Worm (Caenorhabditis elegans): ENCODE measurements around the gene F44E2.8.

The F44E2.8 gene

DNA sequence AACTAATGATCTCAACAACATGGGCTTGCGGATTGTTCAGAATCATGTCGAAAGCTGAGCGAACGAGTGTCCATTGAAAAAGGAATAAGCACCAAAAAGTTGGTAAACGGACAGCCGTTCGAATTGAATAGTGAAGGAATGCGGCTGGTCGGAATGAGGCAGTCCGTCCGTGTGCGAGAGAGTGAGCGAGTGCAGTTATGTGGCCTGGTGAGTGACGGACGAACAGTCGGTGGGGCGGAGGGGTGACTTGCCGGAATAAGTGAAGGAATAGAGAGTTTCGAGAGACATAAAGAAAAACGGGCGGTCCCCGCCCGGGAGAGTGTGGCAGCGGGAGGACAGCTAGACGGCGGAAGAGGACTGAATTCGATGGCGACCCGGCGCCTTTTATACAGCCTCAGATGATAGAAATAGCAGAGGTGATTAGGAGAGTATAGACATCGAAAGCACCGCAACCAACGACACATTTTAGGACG is 15.7 kb upstream of the F44E2.8 start (continued):
- peak; percentile 48 for TF ChIP-seq mes-2 (tag; optimal IDR thresholded peaks at IDR 0.05; ENCODE audit: poor library complexity, severe bottlenecking)
- peak; percentile 82 for TF ChIP-seq tra-1 (GFP tag; IDR thresholded peaks at IDR 0.05)
- peak; percentile 74 for TF ChIP-seq lin-38 (GFP tag; IDR thresholded peaks at IDR 0.05)
- peak; percentile 22; the same call in 1 of the 2 replicates for TF ChIP-seq ctbp-1 (GFP tag; IDR thresholded peaks at IDR 0.05)
- 0 out of 2 replicates have a peak, but pooled peaks have one; percentile 17 for TF ChIP-seq Y105C5A.15 (GFP tag; IDR thresholded peaks at IDR 0.05)
- peak; percentile 96 for TF ChIP-seq hlh-11 (tag; optimal IDR thresholded peaks at IDR 0.05)
- peak; percentile 75; the same call in 1 of the 2 replicates for TF ChIP-seq dmd-8 (GFP tag; IDR thresholded peaks at IDR 0.05)
- peak; percentile 82 for TF ChIP-seq gei-8 (GFP tag; optimal IDR thresholded peaks at IDR 0.05)
- peak; percentile 82 for TF ChIP-seq hmg-1.1 (GFP tag; IDR thresholded peaks at IDR 0.05)
- TF ChIP-seq nhr-102 (tag; optimal IDR thresholded peaks at IDR 0.05) = peak; percentile 63
- TF ChIP-seq lir-3 (tag; optimal IDR thresholded peaks at IDR 0.05) = peak; percentile 26
- peak in 1 of 2 experiments; percentile 88; a peak in 1 of 4 replicates for TF ChIP-seq madf-5 (GFP tag; IDR thresholded peaks at IDR 0.05)
- peak; percentile 40 to 81 for TF ChIP-seq daf-16 (GFP tag; optimal IDR thresholded peaks at IDR 0.05)
- peak; percentile 34 for TF ChIP-seq daf-16 (tag; optimal IDR thresholded peaks at IDR 0.05)
- TF ChIP-seq F44E2.7 (GFP tag; IDR thresholded peaks at IDR 0.05) = 0 out of 2 replicates have a peak, but pooled peaks have one; percentile 45
- 0 out of 2 replicates have a peak, but pooled peaks have one; percentile 36 for TF ChIP-seq F26F4.8 (GFP tag; conservative IDR thresholded peaks at IDR 0.05)
- TF ChIP-seq lin-1 (GFP tag; IDR thresholded peaks at IDR 0.05) = peak; percentile 95
- peak; percentile 49 for TF ChIP-seq rbr-2 (tag; optimal IDR thresholded peaks at IDR 0.05)
- TF ChIP-seq saeg-2 (GFP tag; IDR thresholded peaks at IDR 0.05) = peak; percentile 75; the same call in 1 of the 2 replicates
- 0 out of 2 replicates have a peak, but pooled peaks have one; percentile 9 for TF ChIP-seq dmd-9 (GFP tag; IDR thresholded peaks at IDR 0.05)
- no peak for TF ChIP-seq ZK337.2 (GFP tag; IDR thresholded peaks at IDR 0.05)
- TF ChIP-seq ztf-7 (tag; optimal IDR thresholded peaks at IDR 0.05) = no peak
- TF ChIP-seq ama-1 (optimal IDR thresholded peaks at IDR 0.05) = peak; percentile 95
- no peak for TF ChIP-seq arid-1 (GFP tag; conservative IDR thresholded peaks at IDR 0.05)
- TF ChIP-seq nhr-11 (tag; optimal IDR thresholded peaks at IDR 0.05) = peak; percentile 86
- peak; percentile 63 for TF ChIP-seq nhr-6 (tag; optimal IDR thresholded peaks at IDR 0.05)
- peak; percentile 90 for TF ChIP-seq pha-4 (GFP tag; IDR thresholded peaks at IDR 0.05)
- TF ChIP-seq pha-4 (tag; optimal IDR thresholded peaks at IDR 0.05) = no peak
- no peak for TF ChIP-seq lin-39 (tag; optimal IDR thresholded peaks at IDR 0.05)
- TF ChIP-seq zfp-3 (GFP tag; conservative IDR thresholded peaks at IDR 0.05) = peak; percentile 91
- 0 out of 2 replicates have a peak, but pooled peaks have one; percentile 51 for TF ChIP-seq lin-29 (GFP tag; IDR thresholded peaks at IDR 0.05)
- TF ChIP-seq unc-62 (GFP tag; optimal IDR thresholded peaks at IDR 0.05 in 1 of 2) = peak in 1 of 2 experiments; percentile 97
- no peak for TF ChIP-seq unc-62 (tag; optimal IDR thresholded peaks at IDR 0.05)
- TF ChIP-seq T26A8.4 (GFP tag; IDR thresholded peaks at IDR 0.05) = peak; percentile 90
- TF ChIP-seq nhr-41 (GFP tag; IDR thresholded peaks at IDR 0.05) = peak; percentile 51; the same call in 1 of the 2 replicates

DNA sequence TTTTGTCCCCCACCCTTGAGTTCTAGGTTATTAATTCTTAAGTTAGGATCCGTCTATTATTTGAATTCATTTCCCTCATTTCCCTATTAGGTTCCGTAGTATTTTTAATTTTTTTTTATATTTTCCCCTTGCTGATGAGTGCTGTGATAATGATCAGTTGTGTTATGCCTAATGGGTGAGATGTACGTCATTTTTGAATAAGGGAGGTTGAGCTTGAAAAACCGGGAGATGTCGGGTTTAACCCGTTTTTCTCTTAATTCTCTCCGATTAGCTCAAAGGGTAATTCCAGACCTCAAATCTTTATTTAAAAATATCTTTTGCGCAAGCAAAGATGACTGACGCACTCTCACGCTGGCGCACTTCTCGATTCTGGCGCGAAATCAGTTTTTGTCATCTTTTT is 11.1 kb upstream of the F44E2.8 start:
- TF ChIP-seq arid-1 (GFP tag; conservative IDR thresholded peaks at IDR 0.05) (peak; percentile 56), lin-38 (GFP tag; IDR thresholded peaks at IDR 0.05) (peak; percentile 59), Y48G9A.11 (GFP tag; IDR thresholded peaks at IDR 0.05) (peak; percentile 74), Y105C5A.15 (GFP tag; IDR thresholded peaks at IDR 0.05) (peak; percentile 53; the same call in 1 of the 2 replicates), madf-5 (GFP tag; IDR thresholded peaks at IDR 0.05) (0 out of 4 replicates have a peak, but pooled peaks have one; percentile 52 to 73), lim-7 (GFP tag; IDR thresholded peaks at IDR 0.05) (0 out of 2 replicates have a peak, but pooled peaks have one; percentile 22), snpc-1.2 (GFP tag; IDR thresholded peaks at IDR 0.05) (0 out of 2 replicates have a peak, but pooled peaks have one; percentile 26)

ce11 chrIII:8858482-8858881 is 8.8 kb upstream of the F44E2.8 start:
- TF ChIP-seq zip-2 (tag; optimal IDR thresholded peaks at IDR 0.05) = no peak
- no peak for TF ChIP-seq mes-2 (tag; optimal IDR thresholded peaks at IDR 0.05; ENCODE audit: poor library complexity, severe bottlenecking)
- TF ChIP-seq lin-38 (GFP tag; IDR thresholded peaks at IDR 0.05) = no peak
- TF ChIP-seq dmd-6 (GFP tag; IDR thresholded peaks at IDR 0.05) = peak; percentile 63
- peak; percentile 32 for TF ChIP-seq hlh-11 (tag; optimal IDR thresholded peaks at IDR 0.05)
